Worm (Caenorhabditis elegans): ENCODE data around the gene C48D5.3.

Gene C48D5.3

ce11 chrIII:3532035-3532434, 49.5 kb downstream of the C48D5.3 start:
- TF ChIP-seq rpc-1 (optimal IDR thresholded peaks at IDR 0.05) (no peak), rpc-1 (tag; optimal IDR thresholded peaks at IDR 0.05) (no peak), ccch-3 (GFP tag; optimal IDR thresholded peaks at IDR 0.05) (no peak), ztf-22 (GFP tag; optimal IDR thresholded peaks at IDR 0.05) (no peak), K12H6.12 (tag; optimal IDR thresholded peaks at IDR 0.05) (peak; percentile 33), B0019.2 (GFP tag; conservative IDR thresholded peaks at IDR 0.05) (no peak), cebp-1 (GFP tag; IDR thresholded peaks at IDR 0.05) (no peak), cebp-1 (tag; optimal IDR thresholded peaks at IDR 0.05) (peak; percentile 40), mel-28 (tag; optimal IDR thresholded peaks at IDR 0.05; ENCODE audit: borderline replicate concordance) (no peak), lin-40 (tag; optimal IDR thresholded peaks at IDR 0.05) (peak; percentile 41), unc-62 (GFP tag; optimal IDR thresholded peaks at IDR 0.05) (peak; percentile 55), attf-5 (GFP tag; optimal IDR thresholded peaks at IDR 0.05) (peak; percentile 28), T26A5.8 (tag; optimal IDR thresholded peaks at IDR 0.05) (no peak), ceh-40 (GFP tag; IDR thresholded peaks at IDR 0.05) (no peak), zfh-2 (GFP tag; conservative IDR thresholded peaks at IDR 0.05) (peak; percentile 46; the same call in 1 of the 2 replicates), B0261.1 (tag; optimal IDR thresholded peaks at IDR 0.05) (no peak), ceh-27 (GFP tag; optimal IDR thresholded peaks at IDR 0.05) (peak; percentile 48), nfyb-1 (GFP tag; IDR thresholded peaks at IDR 0.05) (0 out of 2 replicates have a peak, but pooled peaks have one; percentile 19), sea-2 (GFP tag; IDR thresholded peaks at IDR 0.05) (no peak), ets-4 (GFP tag; optimal IDR thresholded peaks at IDR 0.05) (no peak), hmg-1.2 (GFP tag; IDR thresholded peaks at IDR 0.05) (peak; percentile 89), mcd-1 (GFP tag; IDR thresholded peaks at IDR 0.05) (0 out of 2 replicates have a peak, but pooled peaks have one; percentile 24)

- TF ChIP-seq mel-28 (tag; optimal IDR thresholded peaks at IDR 0.05; ENCODE audit: borderline replicate concordance) (no peak), lin-35 (GFP tag; optimal IDR thresholded peaks at IDR 0.05) (no peak), F10E7.11 (tag; optimal IDR thresholded peaks at IDR 0.05) (no peak), nhr-80 (tag; optimal IDR thresholded peaks at IDR 0.05) (peak; percentile 75), F37B4.10 (GFP tag; IDR thresholded peaks at IDR 0.05) (no peak), unc-62 (GFP tag; optimal IDR thresholded peaks at IDR 0.05) (peak; percentile 41), Y67H2A.10 (GFP tag; conservative IDR thresholded peaks at IDR 0.05) (no peak), him-1 (tag; optimal IDR thresholded peaks at IDR 0.05) (no peak), mcd-1 (GFP tag; IDR thresholded peaks at IDR 0.05) (no peak), Y53G8AR.9 (GFP tag; conservative IDR thresholded peaks at IDR 0.05) (no peak), gei-17 (GFP tag; optimal IDR thresholded peaks at IDR 0.05) (no peak), ets-4 (GFP tag; optimal IDR thresholded peaks at IDR 0.05) (no peak), mxl-1 (tag; optimal IDR thresholded peaks at IDR 0.05) (no peak), attf-6 (GFP tag; IDR thresholded peaks at IDR 0.05) (no peak), xnd-1 (tag; optimal IDR thresholded peaks at IDR 0.05) (no peak)
Measured at ce11 chrIII:3529744-3530208, 51.8 kb downstream of the C48D5.3 start, which contains the start of gene pitp-1. Gene pitp-1 (minus strand): TSS chrIII:3529794.

Measured in whole organism, young adult.